Worm (Caenorhabditis elegans): ENCODE measurements around the gene C06E4.5.
"Not testable (repeated sequence)": the region's sequence is repeated elsewhere in the genome, so short reads cannot be mapped to it uniquely, and the experiment has no call there.

C06E4.5 gene

DNA sequence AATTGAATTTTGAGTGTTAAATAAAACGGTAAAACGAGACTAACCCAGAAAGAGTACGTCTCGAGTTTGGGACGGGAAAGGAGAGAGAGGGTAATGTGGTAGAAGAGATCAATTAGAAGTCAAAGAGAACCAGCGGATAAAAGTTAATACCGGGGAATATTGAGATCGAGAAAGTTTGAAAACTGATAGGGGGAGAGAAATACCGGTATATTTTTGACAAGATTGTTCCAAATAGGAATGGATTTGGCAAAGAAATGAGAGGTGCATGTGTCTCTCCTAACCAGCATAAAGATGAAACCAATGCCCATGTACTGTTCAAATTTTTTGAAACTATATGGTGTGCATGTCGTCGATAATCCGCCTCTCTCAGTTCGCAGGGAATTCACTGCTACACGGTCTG lies at the start of gene C06E4.5:
Gene C06E4.5 (plus strand): TSS at position 301 of the 400 bp plus-strand sequence.
- not testable (repeated sequence) for TF ChIP-seq sea-1 (GFP tag; conservative IDR thresholded peaks at IDR 0.05); hmg-4 (GFP tag; optimal IDR thresholded peaks at IDR 0.05); ceh-36 (tag; optimal IDR thresholded peaks at IDR 0.05)

DNA sequence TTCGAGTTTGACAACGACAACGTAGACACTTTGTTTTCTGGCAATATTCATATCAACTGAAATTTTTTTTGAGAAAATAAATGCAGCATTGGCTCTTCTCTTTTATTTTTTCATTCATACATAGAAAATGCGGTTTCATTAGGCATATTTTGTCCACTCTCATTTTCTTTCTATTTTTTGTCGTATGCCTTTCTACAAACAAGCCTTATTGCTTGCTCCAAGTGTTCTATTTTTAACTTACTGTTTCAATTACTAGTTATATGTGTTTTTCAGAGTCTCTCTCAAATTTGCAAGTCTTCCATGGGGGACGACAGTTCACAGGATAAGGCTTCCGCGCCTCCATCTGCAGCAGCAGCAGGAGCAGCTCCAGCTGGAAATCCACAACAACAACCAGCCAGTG lies 48.8 kb upstream of the C06E4.5 start, which contains the start of gene kcc-1:
Gene kcc-1 (plus strand): TSS at position 301 of the 400 bp plus-strand sequence.
- TF ChIP-seq F13C5.2 (tag; optimal IDR thresholded peaks at IDR 0.05) (no peak), hmbx-1 (tag; optimal IDR thresholded peaks at IDR 0.05) (no peak), sea-1 (GFP tag; conservative IDR thresholded peaks at IDR 0.05) (no peak), B0310.2 (tag; optimal IDR thresholded peaks at IDR 0.05) (no peak), hnd-1 (tag; optimal IDR thresholded peaks at IDR 0.05) (no peak)

DNA sequence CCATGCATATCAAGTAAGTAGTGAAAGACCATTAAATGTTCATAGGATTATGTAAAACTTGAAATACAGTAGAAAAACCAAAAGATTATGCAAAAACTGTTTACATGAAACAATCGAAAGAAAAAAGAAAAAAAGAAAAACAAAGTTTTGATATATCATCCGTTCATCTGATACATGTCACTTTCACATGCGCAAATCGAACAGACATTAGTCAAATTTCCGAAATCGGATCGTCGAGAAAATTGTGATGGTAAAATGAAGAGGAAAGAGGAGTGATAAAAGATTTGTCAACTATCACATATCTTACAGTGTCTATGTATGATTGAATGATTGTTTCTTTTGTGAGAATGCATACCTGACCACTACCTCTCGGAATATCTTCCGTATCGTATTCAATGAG lies 45.8 kb upstream of the C06E4.5 start:
- no peak for TF ChIP-seq sea-1 (GFP tag; conservative IDR thresholded peaks at IDR 0.05)
- no peak for TF ChIP-seq hmg-4 (GFP tag; optimal IDR thresholded peaks at IDR 0.05)
- no peak for TF ChIP-seq pes-1 (GFP tag; IDR thresholded peaks at IDR 0.05)
- no peak for TF ChIP-seq scrt-1 (GFP tag; IDR thresholded peaks at IDR 0.05)
- no peak for TF ChIP-seq tbx-11 (GFP tag; IDR thresholded peaks at IDR 0.05)

DNA sequence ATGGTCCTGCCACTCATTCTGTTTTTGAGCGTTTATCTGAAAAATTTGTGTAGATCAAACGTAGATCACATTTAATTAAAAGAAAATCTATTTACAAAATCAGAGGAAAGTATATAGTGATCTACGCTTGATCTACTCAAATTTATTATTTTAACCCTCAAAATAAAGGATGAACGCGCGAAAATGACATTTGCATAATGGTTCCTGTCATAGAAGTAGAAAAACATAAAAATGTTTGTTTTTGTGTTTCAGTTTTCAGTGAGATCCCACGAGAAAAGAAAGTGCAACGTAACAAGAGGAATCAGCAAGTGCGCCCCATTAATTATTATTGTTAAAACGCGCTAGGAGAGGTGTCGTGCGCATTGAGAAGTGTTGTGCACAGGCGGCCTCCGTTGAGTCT lies 43.5 kb upstream of the C06E4.5 start:
- TF ChIP-seq hmg-4 (GFP tag; optimal IDR thresholded peaks at IDR 0.05) (no peak), pes-1 (GFP tag; IDR thresholded peaks at IDR 0.05) (no peak), aly-1 (tag; optimal IDR thresholded peaks at IDR 0.05) (no peak), B0310.2 (tag; optimal IDR thresholded peaks at IDR 0.05) (no peak), ets-7 (tag; optimal IDR thresholded peaks at IDR 0.05) (no peak), sea-1 (GFP tag; conservative IDR thresholded peaks at IDR 0.05) (no peak), F13C5.2 (tag; optimal IDR thresholded peaks at IDR 0.05) (no peak), tbx-11 (GFP tag; IDR thresholded peaks at IDR 0.05) (no peak), ceh-13 (GFP tag; optimal IDR thresholded peaks at IDR 0.05) (no peak), flt-1 (GFP tag; IDR thresholded peaks at IDR 0.05) (no peak), hmbx-1 (tag; optimal IDR thresholded peaks at IDR 0.05) (no peak), tra-4 (tag; optimal IDR thresholded peaks at IDR 0.05) (no peak)

DNA sequence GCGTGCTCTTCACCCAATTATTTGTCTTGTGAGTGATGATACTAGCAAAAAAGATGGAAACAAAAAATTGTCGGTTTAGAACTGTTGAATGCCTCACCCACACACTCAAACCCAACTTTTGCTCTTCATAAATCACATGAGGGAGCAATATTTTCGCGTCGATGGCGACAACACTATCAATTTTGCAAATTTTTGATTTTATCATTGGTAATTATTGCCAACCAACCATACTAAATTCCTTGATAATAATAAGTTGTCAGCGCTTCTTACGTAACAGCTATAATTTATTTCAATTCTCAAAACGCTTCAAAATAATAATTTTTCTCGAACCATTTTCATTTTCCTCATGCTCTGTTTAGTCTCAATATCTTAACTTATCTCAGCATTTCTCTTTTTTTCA lies 42.0 kb upstream of the C06E4.5 start:
- TF ChIP-seq hnd-1 (tag; optimal IDR thresholded peaks at IDR 0.05): no peak
- no peak for TF ChIP-seq flt-1 (GFP tag; IDR thresholded peaks at IDR 0.05)
- TF ChIP-seq B0310.2 (tag; optimal IDR thresholded peaks at IDR 0.05): no peak
- no peak for TF ChIP-seq scrt-1 (GFP tag; IDR thresholded peaks at IDR 0.05)
- no peak for TF ChIP-seq tbx-37 (GFP tag; conservative IDR thresholded peaks at IDR 0.05)
- TF ChIP-seq ceh-36 (tag; optimal IDR thresholded peaks at IDR 0.05): no peak
- TF ChIP-seq sea-1 (GFP tag; conservative IDR thresholded peaks at IDR 0.05): no peak
- no peak for TF ChIP-seq aly-1 (tag; optimal IDR thresholded peaks at IDR 0.05)
- no peak for TF ChIP-seq hmbx-1 (tag; optimal IDR thresholded peaks at IDR 0.05)
- no peak for TF ChIP-seq ets-7 (tag; optimal IDR thresholded peaks at IDR 0.05)
- no peak for TF ChIP-seq ceh-13 (GFP tag; optimal IDR thresholded peaks at IDR 0.05)
- TF ChIP-seq ama-1 (optimal IDR thresholded peaks at IDR 0.05): no peak
- no peak for TF ChIP-seq tra-4 (tag; optimal IDR thresholded peaks at IDR 0.05)
- no peak for TF ChIP-seq pes-1 (GFP tag; IDR thresholded peaks at IDR 0.05)
- no peak for TF ChIP-seq F13C5.2 (tag; optimal IDR thresholded peaks at IDR 0.05)
- TF ChIP-seq tbx-11 (GFP tag; IDR thresholded peaks at IDR 0.05): no peak
- TF ChIP-seq hmg-4 (GFP tag; optimal IDR thresholded peaks at IDR 0.05): no peak

DNA sequence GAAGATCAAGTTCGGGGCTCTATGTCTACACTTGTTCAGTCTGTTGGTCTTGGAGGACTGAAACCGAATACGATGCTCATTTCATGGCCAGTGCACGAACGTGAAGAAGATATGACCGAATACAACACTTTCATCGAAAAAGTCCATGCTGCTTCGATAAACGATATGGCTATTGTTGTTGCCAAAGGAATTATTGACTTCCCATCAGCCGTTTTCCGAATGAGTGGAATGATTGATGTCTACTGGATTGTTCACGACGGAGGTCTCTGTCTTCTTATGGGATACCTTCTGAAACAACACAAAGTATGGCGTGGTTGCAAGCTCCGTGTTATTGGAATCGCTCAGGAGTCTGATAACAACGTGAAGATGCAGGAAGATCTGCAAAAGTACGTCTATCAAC lies 38.6 kb upstream of the C06E4.5 start:
- no peak for TF ChIP-seq aly-1 (tag; optimal IDR thresholded peaks at IDR 0.05)
- TF ChIP-seq hmg-4 (GFP tag; optimal IDR thresholded peaks at IDR 0.05): no peak
- TF ChIP-seq hnd-1 (tag; optimal IDR thresholded peaks at IDR 0.05): no peak
- no peak for TF ChIP-seq ceh-36 (tag; optimal IDR thresholded peaks at IDR 0.05)
- no peak for TF ChIP-seq tbx-37 (GFP tag; conservative IDR thresholded peaks at IDR 0.05)
- no peak for TF ChIP-seq B0310.2 (tag; optimal IDR thresholded peaks at IDR 0.05)
- no peak for TF ChIP-seq F13C5.2 (tag; optimal IDR thresholded peaks at IDR 0.05)
- no peak for TF ChIP-seq ets-7 (tag; optimal IDR thresholded peaks at IDR 0.05)
- no peak for TF ChIP-seq flt-1 (GFP tag; IDR thresholded peaks at IDR 0.05)

DNA sequence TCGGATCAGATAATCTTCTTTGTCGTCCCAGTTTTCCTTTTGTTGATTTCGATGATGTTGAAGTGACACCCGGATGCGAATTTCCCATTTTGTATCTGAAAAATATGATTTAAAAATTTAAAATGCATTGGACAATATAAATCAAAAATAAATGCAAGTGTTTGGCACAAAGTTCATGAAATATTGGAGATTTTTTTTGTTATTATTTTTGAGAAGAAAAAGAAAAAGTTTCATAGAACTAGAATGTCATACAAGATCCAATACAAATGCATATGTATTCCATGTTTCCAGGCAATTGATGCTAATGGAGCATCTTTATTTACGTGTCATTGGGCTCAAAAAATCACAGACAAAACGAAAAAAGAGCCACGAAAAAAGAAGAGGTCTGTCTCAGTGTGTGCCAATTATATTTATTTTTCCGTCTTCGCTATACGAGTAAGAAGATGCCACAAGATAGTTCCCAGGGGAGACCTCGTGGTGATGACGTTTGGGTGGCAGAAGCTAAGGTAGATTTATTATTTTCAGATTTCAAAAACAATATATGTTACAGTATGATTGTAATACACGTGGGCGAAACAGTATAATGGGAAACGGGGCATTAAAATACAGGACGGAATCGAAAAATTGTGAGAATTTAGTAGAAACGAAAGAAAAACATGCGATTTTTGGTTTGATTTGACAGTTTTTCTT lies 35.2 kb upstream of the C06E4.5 start, which contains the start of the genes glb-23 and R13A1.1:
Gene glb-23 (minus strand): TSS at position 101 of the 690 bp plus-strand sequence.
Gene R13A1.1 (plus strand): TSS at position 640 of the 690 bp plus-strand sequence.
- TF ChIP-seq scrt-1 (GFP tag; IDR thresholded peaks at IDR 0.05) (no peak), hmg-4 (GFP tag; optimal IDR thresholded peaks at IDR 0.05) (no peak), tra-4 (tag; optimal IDR thresholded peaks at IDR 0.05) (no peak), hmbx-1 (tag; optimal IDR thresholded peaks at IDR 0.05) (no peak), ama-1 (optimal IDR thresholded peaks at IDR 0.05) (no peak), aly-1 (tag; optimal IDR thresholded peaks at IDR 0.05) (no peak), tbx-11 (GFP tag; IDR thresholded peaks at IDR 0.05) (no peak)

DNA sequence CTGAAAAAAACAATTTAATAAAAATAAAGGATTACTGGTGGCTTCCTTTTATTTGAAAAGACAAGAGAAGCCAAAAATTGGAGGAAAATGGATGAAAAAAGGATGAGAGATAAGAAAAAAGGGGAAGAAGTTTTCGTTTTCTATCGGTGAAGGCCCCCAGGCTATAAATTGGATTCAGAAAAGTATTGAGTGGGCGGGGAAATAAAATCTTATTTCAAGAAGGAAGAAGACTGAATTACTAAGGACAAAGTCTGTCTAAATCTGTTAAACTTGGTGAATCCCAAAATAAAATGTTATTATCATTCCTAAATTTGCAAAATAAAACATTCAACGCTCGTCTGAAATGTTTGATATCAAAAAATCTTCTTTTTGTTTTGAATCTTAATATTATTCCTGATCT lies 32.7 kb upstream of the C06E4.5 start:
- no peak for TF ChIP-seq hmg-4 (GFP tag; optimal IDR thresholded peaks at IDR 0.05)
- TF ChIP-seq scrt-1 (GFP tag; IDR thresholded peaks at IDR 0.05): no peak
- TF ChIP-seq flt-1 (GFP tag; IDR thresholded peaks at IDR 0.05): no peak
- TF ChIP-seq tra-4 (tag; optimal IDR thresholded peaks at IDR 0.05): no peak
- TF ChIP-seq hmbx-1 (tag; optimal IDR thresholded peaks at IDR 0.05): no peak
- no peak for TF ChIP-seq ceh-13 (GFP tag; optimal IDR thresholded peaks at IDR 0.05)
- TF ChIP-seq sea-1 (GFP tag; conservative IDR thresholded peaks at IDR 0.05): no peak
- TF ChIP-seq F13C5.2 (tag; optimal IDR thresholded peaks at IDR 0.05): no peak
